Fruit fly (Drosophila melanogaster) whole organism, wandering third instar larva: ENCODE measurements around the gene CG14052.

Source experiments
- CG32264 ChIP-seq: fragments of 200-800 bp; sonication (Bioruptor generic); optimal IDR thresholded peaks from 2 replicates; lab custom pipeline; 2016; ENCODE audit warnings: missing biosample characterization, missing genetic modification characterization
- CG9705 ChIP-seq: fragments of 200-800 bp; sonication (Bioruptor generic); optimal IDR thresholded peaks from 2 replicates; lab custom pipeline; 2018; ENCODE audit warnings: missing biosample characterization, mild to moderate bottlenecking, missing genetic modification characterization
- CrebA ChIP-seq: fragments of 200-800 bp; sonication (Bioruptor generic); optimal IDR thresholded peaks from 2 replicates; lab custom pipeline; 2016; ENCODE audit warnings: missing biosample characterization, mild to moderate bottlenecking, missing genetic modification characterization, borderline replicate concordance
- Dif ChIP-seq: fragments of 200-275, 200-300 bp; sonication (Bioruptor generic); optimal IDR thresholded peaks from 2 replicates; lab custom pipeline; 2018; ENCODE audit warnings: missing biosample characterization, missing genetic modification characterization; ENCODE audit not compliant: partially characterized antibody
- GATAd ChIP-seq: sonication (Bioruptor generic); optimal IDR thresholded peaks from 2 replicates; lab custom pipeline; 2016; ENCODE audit warnings: missing biosample characterization, missing genetic modification characterization
- HLH106 ChIP-seq: fragments of 200-800 bp; optimal IDR thresholded peaks from 3 replicates; lab custom pipeline; 2019; ENCODE audit warnings: missing biosample characterization, mild to moderate bottlenecking, missing genetic modification characterization, moderate library complexity
- Hr78 ChIP-seq: fragments of >200 bp; optimal IDR thresholded peaks from 2 replicates; lab custom pipeline; 2017; ENCODE audit warnings: missing biosample characterization, missing genetic modification characterization
- Hr83 ChIP-seq: fragments of 200-300 bp; sonication (Bioruptor generic); optimal IDR thresholded peaks from 2 replicates; lab custom pipeline; 2016; ENCODE audit warnings: missing biosample characterization, mild to moderate bottlenecking, missing genetic modification characterization, moderate library complexity; ENCODE audit not compliant: poor library complexity, severe bottlenecking
- Mio ChIP-seq: sonication (Bioruptor generic); optimal IDR thresholded peaks from 2 replicates; lab custom pipeline; 2016; ENCODE audit warnings: missing biosample characterization, missing genetic modification characterization
- Myc ChIP-seq: fragments of >200 bp; optimal IDR thresholded peaks from 2 replicates; lab custom pipeline; 2017
- N ChIP-seq: fragments of >200 bp; optimal IDR thresholded peaks from 2 replicates; lab custom pipeline; 2018; ENCODE audit warnings: missing biosample characterization, missing external identifiers, missing genetic modification characterization
- OdsH ChIP-seq: fragments of 200-800 bp; sonication (Bioruptor generic); optimal IDR thresholded peaks from 2 replicates; lab custom pipeline; 2016; ENCODE audit warnings: missing biosample characterization, mild to moderate bottlenecking, missing genetic modification characterization
- Rel ChIP-seq, 2 experiments: fragments of 200-800 bp; sonication (Bioruptor generic) in 1 of 2; optimal IDR thresholded peaks; 2 replicates in 1 of 2; 3 replicates in 1 of 2; lab custom pipeline; 2016 to 2019; ENCODE audit warnings: mild to moderate bottlenecking in 2 of 2, missing biosample characterization in 2 of 2, missing genetic modification characterization in 2 of 2, moderate library complexity in 1 of 2
- Sp1 ChIP-seq: fragments of 200-800 bp; sonication (Bioruptor generic); optimal IDR thresholded peaks from 3 replicates; lab custom pipeline; 2019; ENCODE audit warnings: missing biosample characterization, mild to moderate bottlenecking, missing genetic modification characterization, moderate library complexity
- Vsx2 ChIP-seq: fragments of 200-300, 225-300 bp; sonication (Bioruptor generic); optimal IDR thresholded peaks from 2 replicates; lab custom pipeline; 2018; ENCODE audit warnings: missing biosample characterization, missing genetic modification characterization; ENCODE audit not compliant: partially characterized antibody
- br ChIP-seq: fragments of 200-800 bp; sonication (Bioruptor generic); optimal IDR thresholded peaks from 2 replicates; lab custom pipeline; 2016; ENCODE audit warnings: missing biosample characterization, missing genetic modification characterization
- brk ChIP-seq: fragments of 200-800 bp; sonication (Bioruptor generic); optimal IDR thresholded peaks from 2 replicates; lab custom pipeline; 2016; ENCODE audit warnings: missing biosample characterization, mild to moderate bottlenecking, missing genetic modification characterization
- dl ChIP-seq, 2 experiments: fragments of 175-275, 200-275 bp in 1 of 2; fragments of 200-275 bp in 1 of 2; sonication (Bioruptor generic); optimal IDR thresholded peaks; lab custom pipeline; 2018; ENCODE audit warnings: mild to moderate bottlenecking in 2 of 2, missing biosample characterization in 2 of 2, missing genetic modification characterization in 2 of 2, moderate library complexity in 2 of 2; ENCODE audit not compliant: partially characterized antibody in 2 of 2, insufficient read depth in 1 of 2
- dmrt93B ChIP-seq: fragments of 200-800 bp; sonication (Bioruptor generic); optimal IDR thresholded peaks from 2 replicates; lab custom pipeline; 2018; ENCODE audit warnings: missing biosample characterization, mild to moderate bottlenecking, missing genetic modification characterization
- dsf ChIP-seq: sonication (Bioruptor generic); optimal IDR thresholded peaks from 2 replicates; lab custom pipeline; 2016; ENCODE audit warnings: missing biosample characterization, missing genetic modification characterization, borderline replicate concordance
- ey ChIP-seq: fragments of 200-800 bp; sonication (Bioruptor generic); optimal IDR thresholded peaks from 2 replicates; lab custom pipeline; 2016; ENCODE audit warnings: missing biosample characterization, missing genetic modification characterization
- foxo ChIP-seq, 2 experiments: fragments of 200-800 bp; sonication (Bioruptor generic); optimal IDR thresholded peaks; 2 replicates in 1 of 2; 3 replicates in 1 of 2; lab custom pipeline; 2016 to 2017; ENCODE audit warnings: missing biosample characterization in 2 of 2, missing genetic modification characterization in 2 of 2
- fru ChIP-seq: fragments of 200-800 bp; sonication (Bioruptor generic); optimal IDR thresholded peaks from 3 replicates; lab custom pipeline; 2016; ENCODE audit warnings: missing biosample characterization, mild to moderate bottlenecking, missing genetic modification characterization
- h ChIP-seq: fragments of 200-800 bp; sonication (Bioruptor generic); optimal IDR thresholded peaks from 3 replicates; lab custom pipeline; 2016; ENCODE audit warnings: missing biosample characterization, mild to moderate bottlenecking, missing genetic modification characterization
- lola ChIP-seq: fragments of >200 bp; optimal IDR thresholded peaks from 2 replicates; lab custom pipeline; 2017; ENCODE audit warnings: missing biosample characterization, missing genetic modification characterization
- pan ChIP-seq: fragments of >200 bp; optimal IDR thresholded peaks from 2 replicates; lab custom pipeline; 2017
- psq ChIP-seq: fragments of 200-800 bp; sonication (Bioruptor generic); optimal IDR thresholded peaks from 3 replicates; lab custom pipeline; 2017; ENCODE audit warnings: missing biosample characterization, mild to moderate bottlenecking, missing genetic modification characterization, moderate library complexity
- rgr ChIP-seq: fragments of 200-800 bp; sonication (Bioruptor generic); optimal IDR thresholded peaks from 3 replicates; lab custom pipeline; 2016; ENCODE audit warnings: missing biosample characterization, mild to moderate bottlenecking, missing genetic modification characterization
- sage ChIP-seq: fragments of 200-800 bp; sonication (Bioruptor generic); optimal IDR thresholded peaks from 2 replicates; lab custom pipeline; 2016; ENCODE audit warnings: missing biosample characterization, mild to moderate bottlenecking, missing genetic modification characterization
- sv ChIP-seq: fragments of 200-800 bp; sonication (Bioruptor generic); optimal IDR thresholded peaks from 3 replicates; lab custom pipeline; 2016; ENCODE audit warnings: missing biosample characterization, missing genetic modification characterization
- tai ChIP-seq: sonication (Bioruptor generic); optimal IDR thresholded peaks from 2 replicates; lab custom pipeline; 2016; ENCODE audit warnings: missing biosample characterization, missing genetic modification characterization
- usp ChIP-seq: fragments of >200 bp; optimal IDR thresholded peaks from 2 replicates; lab custom pipeline; 2017; ENCODE audit warnings: missing biosample characterization, missing genetic modification characterization
- woc ChIP-seq: sonication (Bioruptor generic); optimal IDR thresholded peaks from 2 replicates; lab custom pipeline; 2016; ENCODE audit warnings: missing biosample characterization, mild to moderate bottlenecking, missing genetic modification characterization

CG14052 gene

dm6 chrX:2208641-2209241 is 14.8 kb upstream of the CG14052 start:
- TF ChIP-seq dl (GFP tag; optimal IDR thresholded peaks at IDR 0.05; lab: Kevin White, UChicago; ENCODE audit: insufficient read depth in 1 of 2, partially characterized antibody in 2 of 2) = no peak
- TF ChIP-seq Dif (GFP tag; lab: Kevin White, UChicago) = no peak
- TF ChIP-seq GATAd (GFP tag; lab: Kevin White, UChicago) = no peak
- no peak for TF ChIP-seq N (GFP tag; lab: Kevin White, UChicago)
- no peak for TF ChIP-seq Vsx2
- no peak for TF ChIP-seq HLH106 (tag; lab: Kevin White, UChicago)
- no peak for TF ChIP-seq dmrt93B (GFP tag; lab: Kevin White, UChicago)
- TF ChIP-seq fru (GFP tag; lab: Kevin White, UChicago) = no peak
- TF ChIP-seq, all 38 proteins: peak for 0

dm6 chrX:2212327-2212820 is 11.2 kb upstream of the CG14052 start:
- TF ChIP-seq foxo (GFP tag; optimal IDR thresholded peaks at IDR 0.05; lab: Kevin White, UChicago) (peak in 1 of 2 experiments; percentile 23), usp (GFP tag; lab: Kevin White, UChicago) (no peak), rgr (GFP tag; lab: Kevin White, UChicago) (no peak), brk (GFP tag; lab: Kevin White, UChicago) (no peak), ey (no peak), lola (GFP tag; lab: Kevin White, UChicago) (no peak), br (GFP tag; lab: Kevin White, UChicago) (no peak), Vsx2 (no peak), dl (GFP tag; optimal IDR thresholded peaks at IDR 0.05; lab: Kevin White, UChicago; ENCODE audit: insufficient read depth in 1 of 2, partially characterized antibody in 2 of 2) (no peak), fru (GFP tag; lab: Kevin White, UChicago) (peak; percentile 36), sage (GFP tag; lab: Kevin White, UChicago) (no peak), Mio (no peak), woc (GFP tag; lab: Kevin White, UChicago) (no peak), psq (GFP tag; lab: Kevin White, UChicago) (no peak), Hr83 (GFP tag; lab: Kevin White, UChicago) (no peak), HLH106 (tag; lab: Kevin White, UChicago) (peak; percentile 36), Rel (GFP tag; optimal IDR thresholded peaks at IDR 0.05; lab: Kevin White, UChicago) (no peak), Rel (tag; optimal IDR thresholded peaks at IDR 0.05; lab: Kevin White, UChicago) (peak; percentile 65), CG32264 (GFP tag; lab: Kevin White, UChicago) (no peak), OdsH (GFP tag; lab: Kevin White, UChicago) (no peak), Sp1 (GFP tag; lab: Kevin White, UChicago) (no peak), CG9705 (GFP tag; lab: Kevin White, UChicago) (no peak), h (peak; percentile 15), dmrt93B (GFP tag; lab: Kevin White, UChicago) (no peak), tai (GFP tag; lab: Kevin White, UChicago) (no peak), Myc (lab: Kevin White, UChicago) (no peak), Dif (GFP tag; lab: Kevin White, UChicago) (no peak), sv (GFP tag; lab: Kevin White, UChicago) (no peak), Hr78 (GFP tag; lab: Kevin White, UChicago) (no peak), pan (lab: Kevin White, UChicago) (no peak), CrebA (no peak), dsf (GFP tag; lab: Kevin White, UChicago) (no peak)
- TF ChIP-seq, all 38 proteins: peak for 5

dm6 chrX:2213759-2214406 is 9.7 kb upstream of the CG14052 start, which contains the start of gene SmydA-8:
Gene SmydA-8 (minus strand): TSS chrX:2213809.
- TF ChIP-seq pan (lab: Kevin White, UChicago) (no peak), Myc (lab: Kevin White, UChicago) (no peak)
